Worm (Caenorhabditis elegans): ENCODE data around the gene R09B5.11.

- TF ChIP-seq ceh-6 (GFP tag; optimal IDR thresholded peaks at IDR 0.05), result no peak
- no peak for TF ChIP-seq pha-2 (tag; optimal IDR thresholded peaks at IDR 0.05)
- no peak for TF ChIP-seq madf-2 (tag; optimal IDR thresholded peaks at IDR 0.05)
- TF ChIP-seq nfya-1 (tag; optimal IDR thresholded peaks at IDR 0.05), result no peak
- no peak for TF ChIP-seq ztf-16 (tag; optimal IDR thresholded peaks at IDR 0.05)
- no peak for TF ChIP-seq ceh-45 (GFP tag; IDR thresholded peaks at IDR 0.05)
These were observed 33.6 kb downstream of the R09B5.11 start for ce11 chrV:1472569-1472968.
